Fruit fly (Drosophila melanogaster) S2 (cell line): ENCODE results near the gene prd1.

Source experiments
- CG8478 ChIP-seq: fragments of >200 bp; optimal IDR thresholded peaks from 2 replicates; lab custom pipeline; 2018
- CTCF ChIP-seq, 2 experiments: fragments of >200 bp; optimal IDR thresholded peaks; 2 replicates each; lab custom pipeline; 2018

dm6 chr3R:11773325-11773998, 13.4 kb downstream of the prd1 start:
- no peak for TF ChIP-seq CG8478 (lab: Kevin White, UChicago)
- no peak for TF ChIP-seq CTCF (optimal IDR thresholded peaks at IDR 0.05; lab: Kevin White, UChicago)
